Worm (Caenorhabditis elegans): ENCODE measurements around the gene brc-1.
"Not testable (repeated sequence)": the region's sequence is repeated elsewhere in the genome, so short reads cannot be mapped to it uniquely, and the experiment has no call there.

DNA sequence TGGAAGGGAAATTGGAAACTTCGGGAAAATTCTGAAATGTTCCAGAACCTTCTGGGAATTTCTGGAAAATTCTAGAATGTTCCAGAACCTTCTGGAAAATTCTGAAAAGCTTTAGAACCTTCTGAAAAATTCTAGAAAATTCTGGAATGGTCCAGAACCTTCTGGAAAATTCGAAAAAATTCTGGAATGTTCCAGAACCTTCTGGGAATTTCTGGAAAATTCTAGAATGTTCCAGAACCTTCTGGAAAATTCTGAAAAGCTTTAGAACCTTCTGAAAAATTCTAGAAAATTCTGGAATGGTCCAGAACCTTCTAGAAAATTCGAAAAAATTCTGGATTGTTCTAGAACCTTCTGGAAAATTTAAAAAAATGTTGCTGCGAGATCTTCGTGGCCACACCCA, 33.1 kb upstream of the brc-1 start:
- TF ChIP-seq ets-4 (GFP tag; optimal IDR thresholded peaks at IDR 0.05); sdz-38 (tag; optimal IDR thresholded peaks at IDR 0.05); ceh-79 (tag; optimal IDR thresholded peaks at IDR 0.05): not testable (repeated sequence)
